Worm (Caenorhabditis elegans) whole organism, late embryonic: ENCODE measurements around the gene irld-21.

Experiments used
- C08G9.2 ChIP-seq: sonication (generic microtip); optimal IDR thresholded peaks from 2 replicates; lab custom pipeline; 2016; ENCODE audit warnings: mild to moderate bottlenecking, missing genetic modification characterization, moderate library complexity, missing compliant biosample characterization
- K02D7.2 ChIP-seq: sonication (generic microtip); optimal IDR thresholded peaks from 2 replicates; lab custom pipeline; 2017; ENCODE audit warnings: mild to moderate bottlenecking, missing genetic modification characterization, missing compliant biosample characterization
- K09A11.1 ChIP-seq: sonication (generic microtip); optimal IDR thresholded peaks from 2 replicates; lab custom pipeline; 2017; ENCODE audit warnings: antibody characterized with exemption, mild to moderate bottlenecking, missing genetic modification characterization, missing compliant biosample characterization; ENCODE audit not compliant: insufficient read depth
- Y22D7AL.16 ChIP-seq: sonication (generic microtip); optimal IDR thresholded peaks from 2 replicates; lab custom pipeline; 2016; ENCODE audit warnings: missing genetic modification characterization, missing compliant biosample characterization
- ama-1 ChIP-seq: fragments of 150-350 bp; optimal IDR thresholded peaks from 2 replicates; lab custom pipeline; 2014
- ceh-14 ChIP-seq: sonication (generic microtip); optimal IDR thresholded peaks from 2 replicates; lab custom pipeline; 2016; ENCODE audit warnings: missing genotype, missing genetic modification characterization, missing compliant biosample characterization
- ceh-18 ChIP-seq: sonication (generic microtip); optimal IDR thresholded peaks from 2 replicates; lab custom pipeline; 2016; ENCODE audit warnings: missing genetic modification characterization, missing compliant biosample characterization
- ceh-19 ChIP-seq: fragments of 200-800 bp; sonication (Bioruptor generic); optimal IDR thresholded peaks from 2 replicates; lab custom pipeline; 2018; ENCODE audit warnings: mild to moderate bottlenecking, missing genetic modification characterization, missing compliant biosample characterization
- ceh-22 ChIP-seq: sonication (generic microtip); optimal IDR thresholded peaks from 2 replicates; lab custom pipeline; 2017; ENCODE audit warnings: missing biosample characterization, missing genetic modification characterization
- ceh-30 ChIP-seq: fragments of 150-350 bp; optimal IDR thresholded peaks from 2 replicates; lab custom pipeline; 2014; ENCODE audit warnings: missing biosample characterization, missing genetic modification characterization
- ceh-31 ChIP-seq: sonication (generic microtip); optimal IDR thresholded peaks from 2 replicates; lab custom pipeline; 2016; ENCODE audit warnings: missing genetic modification characterization, missing compliant biosample characterization
- ceh-34 ChIP-seq: sonication (generic microtip); optimal IDR thresholded peaks from 2 replicates; lab custom pipeline; 2016; ENCODE audit warnings: mild to moderate bottlenecking, missing genetic modification characterization, missing compliant biosample characterization
- ceh-6 ChIP-seq: fragments of 200-800 bp; sonication (Bioruptor generic); optimal IDR thresholded peaks from 2 replicates; lab custom pipeline; 2018; ENCODE audit warnings: mild to moderate bottlenecking, missing genetic modification characterization, missing compliant biosample characterization
- ceh-9 ChIP-seq: sonication (generic microtip); optimal IDR thresholded peaks from 2 replicates; lab custom pipeline; 2016; ENCODE audit warnings: mild to moderate bottlenecking, missing genetic modification characterization, inconsistent platforms, missing compliant biosample characterization
- dve-1 ChIP-seq: sonication (generic microtip); optimal IDR thresholded peaks from 2 replicates; lab custom pipeline; 2017; ENCODE audit warnings: antibody characterized with exemption, mild to moderate bottlenecking, missing genetic modification characterization, missing compliant biosample characterization
- elt-2 ChIP-seq: sonication (generic microtip); optimal IDR thresholded peaks from 2 replicates; lab custom pipeline; 2016; ENCODE audit warnings: missing genetic modification reagents, missing genetic modification characterization, missing compliant biosample characterization
- elt-4 ChIP-seq: sonication (generic microtip); optimal IDR thresholded peaks from 2 replicates; lab custom pipeline; 2016; ENCODE audit warnings: missing genetic modification characterization, missing compliant biosample characterization
- eyg-1 ChIP-seq: sonication (generic microtip); optimal IDR thresholded peaks from 2 replicates; lab custom pipeline; 2016; ENCODE audit warnings: missing genotype, missing genetic modification characterization, missing compliant biosample characterization
- fkh-6 ChIP-seq: sonication (generic microtip); optimal IDR thresholded peaks from 2 replicates; lab custom pipeline; 2016; ENCODE audit warnings: missing genetic modification characterization, missing compliant biosample characterization
- hlh-13 ChIP-seq: fragments of 200-800 bp; sonication (Bioruptor generic); optimal IDR thresholded peaks from 2 replicates; lab custom pipeline; 2018; ENCODE audit warnings: mild to moderate bottlenecking, missing genetic modification characterization, missing compliant biosample characterization
- hlh-15 ChIP-seq: sonication (generic microtip); optimal IDR thresholded peaks from 2 replicates; lab custom pipeline; 2016; ENCODE audit warnings: missing genetic modification characterization, missing compliant biosample characterization
- hlh-30 ChIP-seq: sonication (generic microtip); optimal IDR thresholded peaks from 2 replicates; lab custom pipeline; 2017; ENCODE audit warnings: antibody characterized with exemption, missing genetic modification characterization, missing compliant biosample characterization; ENCODE audit not compliant: insufficient read depth
- hlh-8 ChIP-seq: sonication (generic microtip); optimal IDR thresholded peaks from 2 replicates; lab custom pipeline; 2016; ENCODE audit warnings: missing genotype, missing genetic modification characterization, missing compliant biosample characterization
- mec-3 ChIP-seq: sonication (generic microtip); optimal IDR thresholded peaks from 2 replicates; lab custom pipeline; 2016; ENCODE audit warnings: borderline replicate concordance, missing genetic modification characterization, missing compliant biosample characterization
- nfya-1 ChIP-seq: sonication (generic microtip); optimal IDR thresholded peaks from 2 replicates; lab custom pipeline; 2017; ENCODE audit warnings: missing genetic modification characterization, mild to moderate bottlenecking, missing compliant biosample characterization, antibody characterized with exemption, moderate library complexity
- nhr-11 ChIP-seq: fragments of 150-350 bp; optimal IDR thresholded peaks from 2 replicates; lab custom pipeline; 2014; ENCODE audit warnings: missing biosample characterization, missing genetic modification characterization
- npax-4 ChIP-seq: sonication (generic microtip); optimal IDR thresholded peaks from 2 replicates; lab custom pipeline; 2016; ENCODE audit warnings: missing genetic modification characterization, missing compliant biosample characterization
- odd-2 ChIP-seq: sonication (generic microtip); optimal IDR thresholded peaks from 2 replicates; lab custom pipeline; 2017; ENCODE audit warnings: antibody characterized with exemption, mild to moderate bottlenecking, missing genetic modification characterization, missing compliant biosample characterization
- pat-9 ChIP-seq: fragments of 200-800 bp; sonication (Bioruptor generic); optimal IDR thresholded peaks from 2 replicates; lab custom pipeline; 2018; ENCODE audit warnings: mild to moderate bottlenecking, missing genetic modification characterization, moderate library complexity, missing compliant biosample characterization
- pax-1 ChIP-seq: fragments of 150-350 bp; optimal IDR thresholded peaks from 2 replicates; lab custom pipeline; 2014; ENCODE audit warnings: missing biosample characterization, missing genetic modification characterization
- pha-4 ChIP-seq: fragments of 150-350 bp; optimal IDR thresholded peaks from 2 replicates; lab custom pipeline; 2018; ENCODE audit warnings: missing biosample characterization, missing genetic modification reagents, missing genetic modification characterization
- pqm-1 ChIP-seq: sonication (generic microtip); optimal IDR thresholded peaks from 2 replicates; lab custom pipeline; 2016; ENCODE audit warnings: missing genetic modification characterization, missing compliant biosample characterization
- pros-1 ChIP-seq: fragments of 150-350 bp; optimal IDR thresholded peaks from 2 replicates; lab custom pipeline; 2014; ENCODE audit warnings: missing biosample characterization, missing genetic modification reagents, missing genetic modification characterization
- ref-2 ChIP-seq: sonication (generic microtip); optimal IDR thresholded peaks from 2 replicates; lab custom pipeline; 2016; ENCODE audit warnings: missing genetic modification characterization, missing compliant biosample characterization
- sdc-2 ChIP-seq: sonication (generic microtip); optimal IDR thresholded peaks from 2 replicates; lab custom pipeline; 2016; ENCODE audit warnings: missing genotype, missing genetic modification characterization, missing compliant biosample characterization
- sox-2 ChIP-seq: fragments of 200-800 bp; sonication (Bioruptor generic); IDR thresholded peaks from 2 replicates; pipeline ENCODE4 v1.3.6; 2022; ENCODE audit warnings: missing genetic modification reagents, missing genetic modification characterization, missing compliant biosample characterization
- syd-9 ChIP-seq: sonication (generic microtip); optimal IDR thresholded peaks from 2 replicates; lab custom pipeline; 2016; ENCODE audit warnings: mild to moderate bottlenecking, missing genetic modification characterization, moderate library complexity, missing compliant biosample characterization
- tbx-2 ChIP-seq: sonication (generic microtip); optimal IDR thresholded peaks from 2 replicates; lab custom pipeline; 2016; ENCODE audit warnings: missing genetic modification characterization, missing compliant biosample characterization
- ttx-3 ChIP-seq: sonication (generic microtip); optimal IDR thresholded peaks from 2 replicates; lab custom pipeline; 2016; ENCODE audit warnings: missing genetic modification reagents, missing genetic modification characterization, missing compliant biosample characterization
- unc-3 ChIP-seq, 2 experiments: fragments of 200-800 bp in 1 of 2; sonication (Bioruptor generic) in 1 of 2; sonication (generic microtip) in 1 of 2; conservative IDR thresholded peaks in 1 of 2; optimal IDR thresholded peaks in 1 of 2; 2 replicates each; pipeline versions ENCODE4 v1.3.6 to Lab custom; 2016 to 2022; ENCODE audit warnings: missing compliant biosample characterization in 2 of 2, missing genetic modification characterization in 2 of 2, missing genetic modification reagents in 1 of 2
- unc-42 ChIP-seq: sonication (generic microtip); optimal IDR thresholded peaks from 2 replicates; lab custom pipeline; 2016; ENCODE audit warnings: missing genotype, missing genetic modification characterization, missing compliant biosample characterization
- ztf-16 ChIP-seq: sonication (generic microtip); optimal IDR thresholded peaks from 2 replicates; lab custom pipeline; 2017; ENCODE audit warnings: missing genetic modification characterization, missing compliant biosample characterization

The irld-21 gene

DNA sequence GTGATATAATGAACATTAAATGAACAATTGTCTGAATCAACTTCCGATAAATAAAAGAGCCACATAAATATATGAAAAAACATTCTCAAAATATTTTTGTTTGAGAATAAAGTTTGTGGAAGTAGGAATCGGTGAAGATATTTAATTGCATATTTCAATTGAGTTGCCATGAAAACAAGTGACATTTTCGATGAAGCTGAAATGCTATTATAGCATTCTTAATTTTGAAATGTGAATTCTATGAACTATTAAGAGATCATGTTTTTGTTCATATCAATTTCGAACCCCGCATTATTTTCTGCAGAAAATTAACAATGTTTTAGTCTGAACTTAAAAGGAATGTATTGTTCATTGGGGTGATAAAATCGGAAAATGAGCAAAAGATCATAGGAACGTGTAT, at the start of gene irld-21:
Gene irld-21 (minus strand): TSS at position 101 of the 400 bp plus-strand sequence.
- no peak for TF ChIP-seq nhr-11 (tag; lab: Kevin White, UChicago)
- TF ChIP-seq fkh-6 (tag; lab: Kevin White, UChicago): no peak
- TF ChIP-seq tbx-2 (tag; lab: Kevin White, UChicago): no peak
- TF ChIP-seq odd-2: no peak
- no peak for TF ChIP-seq ztf-16 (tag; lab: Kevin White, UChicago)
- no peak for TF ChIP-seq unc-42
- no peak for TF ChIP-seq mec-3 (tag; lab: Kevin White, UChicago)
- no peak for TF ChIP-seq pha-4 (tag; lab: Kevin White, UChicago)
- TF ChIP-seq sdc-2 (tag; lab: Kevin White, UChicago): no peak
- no peak for TF ChIP-seq ceh-19 (GFP tag; lab: Kevin White, UChicago)
- no peak for TF ChIP-seq pat-9 (tag; lab: Kevin White, UChicago)
- no peak for TF ChIP-seq pax-1 (tag; lab: Kevin White, UChicago)
- TF ChIP-seq ref-2 (tag; lab: Kevin White, UChicago): no peak
- TF ChIP-seq ceh-31: no peak
- no peak for TF ChIP-seq syd-9
- no peak for TF ChIP-seq npax-4 (tag; lab: Kevin White, UChicago)

DNA sequence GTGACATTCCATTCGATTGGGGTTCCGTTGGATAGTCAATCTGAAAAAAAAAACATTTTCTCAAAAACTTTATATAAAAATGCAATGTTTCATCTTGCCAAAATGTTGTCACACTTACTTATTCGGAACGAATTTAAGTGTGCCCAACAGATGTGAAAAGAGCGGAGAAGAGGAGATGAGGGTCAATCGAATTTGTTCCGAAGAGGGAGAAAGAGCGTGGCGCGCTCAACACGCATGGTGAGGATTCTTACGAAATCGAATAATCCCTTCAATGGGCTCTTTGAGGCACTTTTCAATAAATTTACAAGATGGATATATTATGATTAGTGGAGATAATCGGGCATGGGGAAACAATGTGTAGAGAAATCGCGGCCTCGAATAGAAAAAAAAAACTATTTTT, 48.7 kb upstream of the irld-21 start:
- TF ChIP-seq unc-42 (peak; percentile 100), ceh-34 (no peak)
- TF ChIP-seq, all 69 proteins: peak for 1

DNA sequence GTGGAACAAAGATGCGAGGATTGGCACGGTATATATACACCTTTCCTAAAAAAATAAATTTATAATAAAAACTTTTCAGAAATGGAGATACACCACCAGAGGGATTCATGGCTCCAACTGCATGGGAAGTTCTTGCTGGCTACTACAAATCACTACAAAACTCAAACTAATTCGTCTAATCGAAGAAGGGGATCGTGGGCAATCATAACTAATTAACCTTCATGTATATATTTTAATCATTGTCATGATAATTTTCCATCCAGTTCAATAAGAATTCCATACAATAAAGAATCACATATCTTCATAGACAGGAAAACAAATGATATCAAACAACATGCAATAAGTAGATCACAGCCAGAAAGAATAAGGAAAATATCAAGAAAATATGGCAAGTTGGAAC, 42.0 kb upstream of the irld-21 start:
- TF ChIP-seq nfya-1 (tag; lab: Kevin White, UChicago): no peak
- TF ChIP-seq dve-1: no peak
- TF ChIP-seq pha-4 (tag; lab: Kevin White, UChicago): no peak
- no peak for TF ChIP-seq ama-1 (lab: Kevin White, UChicago)
- no peak for TF ChIP-seq elt-4
- TF ChIP-seq mec-3 (tag; lab: Kevin White, UChicago): no peak
- no peak for TF ChIP-seq pax-1 (tag; lab: Kevin White, UChicago)
- TF ChIP-seq ceh-6 (GFP tag; lab: Kevin White, UChicago): no peak
- no peak for TF ChIP-seq eyg-1 (tag; lab: Kevin White, UChicago)
- no peak for TF ChIP-seq unc-3 (GFP tag; conservative IDR thresholded peaks at IDR 0.05; lab: Robert Waterston, UW)
- TF ChIP-seq unc-3 (tag; optimal IDR thresholded peaks at IDR 0.05; lab: Kevin White, UChicago): no peak
- TF ChIP-seq syd-9: no peak
- no peak for TF ChIP-seq ceh-30 (tag; lab: Kevin White, UChicago)
- no peak for TF ChIP-seq pat-9 (tag; lab: Kevin White, UChicago)
- TF ChIP-seq ceh-18 (tag; lab: Kevin White, UChicago): no peak
- TF ChIP-seq ttx-3 (tag; lab: Kevin White, UChicago): no peak
- no peak for TF ChIP-seq hlh-8 (tag; lab: Kevin White, UChicago)

DNA sequence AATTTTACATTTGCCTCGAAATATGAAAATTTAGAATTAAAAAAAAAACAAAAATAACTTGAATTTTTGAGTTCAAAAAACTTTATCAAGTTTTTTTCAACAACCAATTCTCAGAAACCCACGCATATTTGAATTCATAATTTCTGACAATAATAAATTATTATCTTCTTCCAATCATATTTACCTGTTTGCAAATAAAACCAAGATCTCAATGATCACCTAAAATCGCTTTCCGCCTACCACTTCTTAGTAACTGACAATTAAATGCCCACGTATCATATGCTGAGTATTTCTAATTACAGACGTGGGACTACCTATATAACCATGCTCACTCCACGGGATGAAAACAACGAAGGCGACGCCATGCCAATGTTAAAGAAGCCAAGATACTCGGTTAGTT, 39.6 kb upstream of the irld-21 start, which contains the start of gene pps-1:
Gene pps-1 (plus strand): TSS at position 301 of the 400 bp plus-strand sequence.
- TF ChIP-seq pqm-1 (tag; lab: Kevin White, UChicago) (no peak), mec-3 (tag; lab: Kevin White, UChicago) (no peak), ttx-3 (tag; lab: Kevin White, UChicago) (no peak), C08G9.2 (tag; lab: Kevin White, UChicago) (no peak), sdc-2 (tag; lab: Kevin White, UChicago) (no peak)

DNA sequence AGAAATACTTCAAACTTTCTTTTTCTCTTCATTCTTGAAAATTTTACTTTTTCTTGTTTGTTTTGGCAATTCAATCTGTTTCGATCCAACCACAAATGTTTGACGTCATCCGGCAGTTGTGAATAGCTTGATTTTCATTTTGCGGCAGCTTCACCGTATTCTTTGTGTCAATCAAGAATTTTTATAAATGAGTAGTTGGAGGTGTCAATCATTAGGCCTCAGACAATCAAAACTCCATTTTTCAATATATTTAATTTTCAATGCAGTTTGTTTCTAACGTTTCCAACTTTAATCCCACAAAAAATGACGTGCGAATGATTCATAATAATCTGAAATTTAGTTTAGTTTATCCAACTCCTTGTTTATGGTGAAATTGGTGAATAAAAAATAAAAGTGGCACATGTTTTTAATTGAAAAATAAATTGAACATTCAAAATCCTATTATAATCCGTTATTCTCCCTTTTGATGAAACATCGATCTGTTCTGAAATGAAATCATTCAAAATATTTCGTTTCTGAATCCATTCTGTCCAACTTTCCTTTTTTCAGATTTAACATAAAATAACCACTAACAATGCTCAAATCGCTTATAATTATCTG, 35.5 kb upstream of the irld-21 start, which contains the start of gene ttr-53:
Gene ttr-53 (plus strand): TSS at position 550 of the 600 bp plus-strand sequence.
- TF ChIP-seq ceh-14 (no peak), sox-2 (GFP tag; lab: Robert Waterston, UW) (no peak), sdc-2 (tag; lab: Kevin White, UChicago) (no peak), ceh-34 (no peak), hlh-13 (GFP tag; lab: Kevin White, UChicago) (no peak), ceh-9 (tag; lab: Kevin White, UChicago) (no peak), dve-1 (no peak), pros-1 (tag; lab: Kevin White, UChicago) (no peak), hlh-15 (tag; lab: Kevin White, UChicago) (no peak), ceh-22 (tag; lab: Kevin White, UChicago) (no peak), hlh-30 (tag; lab: Kevin White, UChicago) (no peak), pha-4 (tag; lab: Kevin White, UChicago) (no peak), elt-2 (tag; lab: Kevin White, UChicago) (no peak), nfya-1 (tag; lab: Kevin White, UChicago) (no peak), Y22D7AL.16 (tag; lab: Kevin White, UChicago) (no peak), ceh-31 (no peak), K09A11.1 (tag; lab: Kevin White, UChicago) (no peak), ceh-18 (tag; lab: Kevin White, UChicago) (no peak), K02D7.2 (tag; lab: Kevin White, UChicago) (no peak)
- TF ChIP-seq, all 69 proteins: peak for 0
